Worm (Caenorhabditis elegans) whole organism, L4 larva: ENCODE results near the gene R01H10.4.

Experiments used
- T20F7.1 ChIP-seq: fragments of 200-800 bp; sonication (Bioruptor generic); optimal IDR thresholded peaks from 2 replicates; lab custom pipeline; 2018; ENCODE audit warnings: mild to moderate bottlenecking, missing genetic modification characterization, missing compliant biosample characterization
- ceh-32 ChIP-seq: sonication (generic microtip); optimal IDR thresholded peaks from 2 replicates; lab custom pipeline; 2016; ENCODE audit warnings: mild to moderate bottlenecking, missing genetic modification characterization, missing compliant biosample characterization; ENCODE audit not compliant: poor library complexity
- mdl-1 ChIP-seq, 2 experiments: fragments of 150-350 bp in 1 of 2; sonication (generic microtip) in 1 of 2; optimal IDR thresholded peaks; 2 replicates each; lab custom pipeline; 2014 to 2017; ENCODE audit warnings: missing biosample characterization in 2 of 2, missing genetic modification characterization in 2 of 2
- nhr-11 ChIP-seq: fragments of 150-350 bp; optimal IDR thresholded peaks from 2 replicates; lab custom pipeline; 2014; ENCODE audit warnings: missing biosample characterization, missing genetic modification characterization
- zfp-3 ChIP-seq: fragments of 200-800 bp; sonication (Bioruptor generic); conservative IDR thresholded peaks from 2 replicates; pipeline ENCODE4 v1.3.6; 2022; ENCODE audit warnings: missing genetic modification reagents, missing genetic modification characterization, missing compliant biosample characterization

DNA sequence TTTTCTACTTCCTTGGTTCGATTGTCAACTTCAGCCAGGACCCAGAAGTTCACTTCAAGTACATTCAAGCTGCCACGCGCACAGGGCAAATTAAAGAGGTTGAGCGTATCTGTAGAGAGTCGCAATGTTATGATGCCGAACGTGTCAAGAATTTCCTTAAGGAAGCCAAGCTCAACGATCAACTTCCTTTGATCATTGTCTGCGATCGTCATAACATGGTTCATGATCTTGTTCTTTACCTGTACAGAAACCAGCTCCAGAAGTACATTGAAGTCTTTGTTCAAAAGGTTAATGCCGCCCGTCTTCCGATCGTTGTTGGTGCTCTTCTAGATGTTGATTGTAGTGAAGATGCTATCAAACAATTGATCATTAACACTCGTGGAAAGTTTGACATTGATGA, 48.3 kb upstream of the R01H10.4 start:
- TF ChIP-seq nhr-11 (tag; lab: Kevin White, UChicago) (no peak), mdl-1 (tag; optimal IDR thresholded peaks at IDR 0.05; lab: Kevin White, UChicago) (no peak), T20F7.1 (no peak), zfp-3 (GFP tag; lab: Robert Waterston, UW) (no peak), ceh-32 (no peak)
